Worm (Caenorhabditis elegans): ENCODE measurements around the gene frpr-5.

The frpr-5 gene

ce11 chrV:13529165-13529564 lies 6.7 kb downstream of the frpr-5 start:
- TF ChIP-seq lsy-2 (tag; optimal IDR thresholded peaks at IDR 0.05) (no peak), bed-3 (GFP tag; optimal IDR thresholded peaks at IDR 0.05) (no peak), ceh-83 (GFP tag; optimal IDR thresholded peaks at IDR 0.05) (no peak), blmp-1 (tag; optimal IDR thresholded peaks at IDR 0.05) (no peak), nhr-237 (tag; optimal IDR thresholded peaks at IDR 0.05) (no peak), elt-1 (tag; optimal IDR thresholded peaks at IDR 0.05; ENCODE audit: borderline replicate concordance, insufficient read depth) (no peak), sptf-1 (tag; optimal IDR thresholded peaks at IDR 0.05) (no peak), hlh-1 (tag; optimal IDR thresholded peaks at IDR 0.05) (no peak), flh-1 (GFP tag; optimal IDR thresholded peaks at IDR 0.05) (no peak), drap-1 (GFP tag; optimal IDR thresholded peaks at IDR 0.05) (no peak), mab-5 (tag; optimal IDR thresholded peaks at IDR 0.05) (no peak), ham-2 (GFP tag; optimal IDR thresholded peaks at IDR 0.05) (no peak), tbx-8 (GFP tag; optimal IDR thresholded peaks at IDR 0.05) (no peak), nhr-76 (tag; optimal IDR thresholded peaks at IDR 0.05) (no peak), lin-13 (tag; optimal IDR thresholded peaks at IDR 0.05) (no peak), unc-62 (GFP tag; optimal IDR thresholded peaks at IDR 0.05) (no peak), nhr-12 (tag; optimal IDR thresholded peaks at IDR 0.05) (no peak), ceh-43 (GFP tag; optimal IDR thresholded peaks at IDR 0.05) (no peak), ztf-11 (tag; optimal IDR thresholded peaks at IDR 0.05) (no peak), unc-120 (tag; optimal IDR thresholded peaks at IDR 0.05; ENCODE audit: poor library complexity, severe bottlenecking) (no peak)

ce11 chrV:13523194-13523593 lies 12.7 kb downstream of the frpr-5 start, which contains the start of gene R11G10.3:
Gene R11G10.3 (plus strand): TSS chrV:13523494.
- TF ChIP-seq ces-1 (GFP tag; optimal IDR thresholded peaks at IDR 0.05) (no peak), zip-8 (tag; optimal IDR thresholded peaks at IDR 0.05) (no peak), M03D4.4 (tag; optimal IDR thresholded peaks at IDR 0.05) (no peak), unc-39 (tag; optimal IDR thresholded peaks at IDR 0.05) (no peak), ceh-43 (GFP tag; optimal IDR thresholded peaks at IDR 0.05) (no peak), ceh-39 (tag; optimal IDR thresholded peaks at IDR 0.05) (no peak), ztf-11 (tag; optimal IDR thresholded peaks at IDR 0.05) (no peak), lin-13 (tag; optimal IDR thresholded peaks at IDR 0.05) (no peak), cnd-1 (tag; optimal IDR thresholded peaks at IDR 0.05) (no peak), mls-2 (tag; optimal IDR thresholded peaks at IDR 0.05) (no peak), bed-3 (GFP tag; optimal IDR thresholded peaks at IDR 0.05) (no peak), sptf-1 (tag; optimal IDR thresholded peaks at IDR 0.05) (no peak), elt-1 (tag; optimal IDR thresholded peaks at IDR 0.05; ENCODE audit: borderline replicate concordance, insufficient read depth) (no peak), blmp-1 (tag; optimal IDR thresholded peaks at IDR 0.05) (no peak), drap-1 (GFP tag; optimal IDR thresholded peaks at IDR 0.05) (no peak), nhr-12 (tag; optimal IDR thresholded peaks at IDR 0.05) (no peak), elt-3 (tag; optimal IDR thresholded peaks at IDR 0.05) (no peak), nhr-28 (tag; optimal IDR thresholded peaks at IDR 0.05) (no peak)

ce11 chrV:13515115-13515514 lies 20.8 kb downstream of the frpr-5 start, which contains the start of gene semi-1:
Gene semi-1 (minus strand): TSS chrV:13515215.
- TF ChIP-seq nhr-76 (tag; optimal IDR thresholded peaks at IDR 0.05) = no peak
- no peak for TF ChIP-seq nhr-12 (tag; optimal IDR thresholded peaks at IDR 0.05)
- TF ChIP-seq zip-8 (tag; optimal IDR thresholded peaks at IDR 0.05) = no peak
- TF ChIP-seq mls-2 (tag; optimal IDR thresholded peaks at IDR 0.05) = no peak
- TF ChIP-seq flh-1 (GFP tag; optimal IDR thresholded peaks at IDR 0.05) = no peak
- TF ChIP-seq mab-5 (tag; optimal IDR thresholded peaks at IDR 0.05) = no peak
- TF ChIP-seq unc-62 (GFP tag; optimal IDR thresholded peaks at IDR 0.05) = no peak
- TF ChIP-seq lsy-2 (tag; optimal IDR thresholded peaks at IDR 0.05) = no peak
- TF ChIP-seq ham-2 (GFP tag; optimal IDR thresholded peaks at IDR 0.05) = no peak
- TF ChIP-seq hlh-1 (tag; optimal IDR thresholded peaks at IDR 0.05) = no peak
- no peak for TF ChIP-seq drap-1 (GFP tag; optimal IDR thresholded peaks at IDR 0.05)
- TF ChIP-seq blmp-1 (tag; optimal IDR thresholded peaks at IDR 0.05) = no peak
- TF ChIP-seq elt-1 (tag; optimal IDR thresholded peaks at IDR 0.05; ENCODE audit: borderline replicate concordance, insufficient read depth) = no peak
- no peak for TF ChIP-seq pha-4 (tag; optimal IDR thresholded peaks at IDR 0.05)
- no peak for TF ChIP-seq ceh-43 (GFP tag; optimal IDR thresholded peaks at IDR 0.05)
- TF ChIP-seq bed-3 (GFP tag; optimal IDR thresholded peaks at IDR 0.05) = no peak
- TF ChIP-seq ztf-11 (tag; optimal IDR thresholded peaks at IDR 0.05) = no peak
- TF ChIP-seq cnd-1 (tag; optimal IDR thresholded peaks at IDR 0.05) = no peak
- TF ChIP-seq elt-3 (tag; optimal IDR thresholded peaks at IDR 0.05) = no peak

- no peak for TF ChIP-seq pha-4 (tag; optimal IDR thresholded peaks at IDR 0.05)
- TF ChIP-seq elt-1 (tag; optimal IDR thresholded peaks at IDR 0.05; ENCODE audit: borderline replicate concordance, insufficient read depth) = no peak
- no peak for TF ChIP-seq nhr-237 (tag; optimal IDR thresholded peaks at IDR 0.05)
- TF ChIP-seq snpc-4 (tag; optimal IDR thresholded peaks at IDR 0.05) = no peak
- TF ChIP-seq ceh-43 (GFP tag; optimal IDR thresholded peaks at IDR 0.05) = no peak
- TF ChIP-seq ces-1 (GFP tag; optimal IDR thresholded peaks at IDR 0.05) = no peak
- TF ChIP-seq flh-1 (GFP tag; optimal IDR thresholded peaks at IDR 0.05) = no peak
- TF ChIP-seq lsy-2 (tag; optimal IDR thresholded peaks at IDR 0.05) = no peak
- TF ChIP-seq ceh-83 (GFP tag; optimal IDR thresholded peaks at IDR 0.05) = no peak
- no peak for TF ChIP-seq blmp-1 (tag; optimal IDR thresholded peaks at IDR 0.05)
- TF ChIP-seq ceh-39 (tag; optimal IDR thresholded peaks at IDR 0.05) = no peak
- TF ChIP-seq unc-39 (tag; optimal IDR thresholded peaks at IDR 0.05) = no peak
- TF ChIP-seq lin-13 (tag; optimal IDR thresholded peaks at IDR 0.05) = no peak
- no peak for TF ChIP-seq ztf-11 (tag; optimal IDR thresholded peaks at IDR 0.05)
- TF ChIP-seq unc-120 (tag; optimal IDR thresholded peaks at IDR 0.05; ENCODE audit: poor library complexity, severe bottlenecking) = no peak
- no peak for TF ChIP-seq mep-1 (tag; optimal IDR thresholded peaks at IDR 0.05)
- no peak for TF ChIP-seq M03D4.4 (tag; optimal IDR thresholded peaks at IDR 0.05)
- TF ChIP-seq tbx-8 (GFP tag; optimal IDR thresholded peaks at IDR 0.05) = no peak
These were observed 23.4 kb downstream of the frpr-5 start for ce11 chrV:13512515-13512914.
